Worm (Caenorhabditis elegans) whole organism, L1 larva: ENCODE results near the gene col-168.
A peak's percentile ranks its signal among the peaks of the same experiment; 100 is the strongest.

Experiments
- C04F5.9 ChIP-seq: sonication (generic microtip); optimal IDR thresholded peaks from 2 replicates; lab custom pipeline; 2016; ENCODE audit warnings: missing genetic modification characterization, missing compliant biosample characterization
- C16A3.4 ChIP-seq: fragments of 150-350 bp; optimal IDR thresholded peaks from 2 replicates; lab custom pipeline; 2014; ENCODE audit warnings: missing biosample characterization, missing genetic modification characterization
- F16B12.6 ChIP-seq: fragments of 150-350 bp; optimal IDR thresholded peaks from 2 replicates; lab custom pipeline; 2014; ENCODE audit warnings: missing biosample characterization, missing genetic modification characterization
- aha-1 ChIP-seq: fragments of 150-350 bp; optimal IDR thresholded peaks from 2 replicates; lab custom pipeline; 2014; ENCODE audit warnings: missing biosample characterization, missing genetic modification characterization
- alr-1 ChIP-seq: fragments of 200-800 bp; sonication (Bioruptor generic); optimal IDR thresholded peaks from 2 replicates; lab custom pipeline; 2018; ENCODE audit warnings: borderline replicate concordance, mild to moderate bottlenecking, missing genetic modification characterization, missing compliant biosample characterization
- aly-2 ChIP-seq: fragments of 150-350 bp; optimal IDR thresholded peaks from 2 replicates; lab custom pipeline; 2014; ENCODE audit warnings: missing biosample characterization, missing genetic modification characterization
- ama-1 ChIP-seq: fragments of 150-350 bp; optimal IDR thresholded peaks from 2 replicates; lab custom pipeline; 2014
- blmp-1 ChIP-seq: fragments of 150-350 bp; optimal IDR thresholded peaks from 2 replicates; lab custom pipeline; 2014; ENCODE audit warnings: missing biosample characterization, missing genetic modification characterization
- ceh-90 ChIP-seq: sonication (generic microtip); optimal IDR thresholded peaks from 2 replicates; lab custom pipeline; 2016; ENCODE audit warnings: missing genetic modification characterization, missing compliant biosample characterization
- efl-1 ChIP-seq, 4 experiments: fragments of 150-350 bp; optimal IDR thresholded peaks in 3 of 4; peaks in 1 of 4; 1 replicate in 1 of 4; 2 replicates in 3 of 4; lab custom pipeline; 2014; ENCODE audit warnings: missing biosample characterization in 2 of 4, missing genetic modification characterization in 2 of 4, missing genetic modification reagents in 2 of 4
- egl-27 ChIP-seq, 2 experiments: fragments of 150-350 bp in 1 of 2; sonication (generic microtip); optimal IDR thresholded peaks; 3 replicates each; lab custom pipeline; 2017 to 2018; ENCODE audit warnings: missing biosample characterization in 2 of 2, missing genetic modification characterization in 2 of 2, missing genetic modification reagents in 2 of 2
- elt-2 ChIP-seq: sonication (generic microtip); optimal IDR thresholded peaks from 2 replicates; lab custom pipeline; 2016; ENCODE audit warnings: missing genetic modification characterization, mild to moderate bottlenecking, inconsistent platforms, missing compliant biosample characterization, missing genetic modification reagents
- elt-3 ChIP-seq, 6 experiments: fragments of 150-350 bp in 1 of 6; sonication (generic microtip); optimal IDR thresholded peaks; 2 replicates each; lab custom pipeline; 2017 to 2018; ENCODE audit warnings: missing biosample characterization in 6 of 6, missing genetic modification characterization in 6 of 6, inconsistent platforms in 1 of 6
- ets-5 ChIP-seq: fragments of 200-800 bp; sonication (Bioruptor generic); IDR thresholded peaks from 2 replicates; pipeline ENCODE4 v1.3.6; 2022; ENCODE audit warnings: missing genetic modification characterization, missing compliant biosample characterization
- fkh-10 ChIP-seq: sonication (generic microtip); optimal IDR thresholded peaks from 2 replicates; lab custom pipeline; 2017; ENCODE audit warnings: missing biosample characterization, missing genetic modification reagents, missing genetic modification characterization
- fkh-4 ChIP-seq: sonication (generic microtip); optimal IDR thresholded peaks from 2 replicates; lab custom pipeline; 2016; ENCODE audit warnings: missing compliant biosample characterization, missing genetic modification characterization, borderline replicate concordance
- grh-1 ChIP-seq: fragments of 200-800 bp; sonication (Bioruptor generic); IDR thresholded peaks from 2 replicates; pipeline ENCODE4 v1.3.6; 2022; ENCODE audit warnings: missing genetic modification reagents, missing genetic modification characterization, missing compliant biosample characterization
- irx-1 ChIP-seq: sonication (generic microtip); optimal IDR thresholded peaks from 2 replicates; lab custom pipeline; 2016; ENCODE audit warnings: missing genetic modification characterization, missing compliant biosample characterization
- isw-1 ChIP-seq: fragments of 200-800 bp; sonication (Bioruptor generic); IDR thresholded peaks from 2 replicates; pipeline ENCODE4 v1.3.6; 2022; ENCODE audit warnings: missing genetic modification characterization, missing compliant biosample characterization
- lin-13 ChIP-seq: fragments of 150-350 bp; optimal IDR thresholded peaks from 2 replicates; lab custom pipeline; 2014; ENCODE audit warnings: missing biosample characterization, missing genetic modification reagents, missing genetic modification characterization
- lin-14 ChIP-seq: fragments of 200-800 bp; sonication (Bioruptor generic); optimal IDR thresholded peaks from 2 replicates; lab custom pipeline; 2018; ENCODE audit warnings: mild to moderate bottlenecking, missing genetic modification characterization, moderate library complexity, missing compliant biosample characterization
- lin-15B ChIP-seq: fragments of 150-350 bp; sonication (generic microtip); optimal IDR thresholded peaks from 3 replicates; lab custom pipeline; 2014; ENCODE audit warnings: missing biosample characterization, missing genetic modification characterization
- mab-9 ChIP-seq: fragments of 200-800 bp; sonication (Bioruptor generic); IDR thresholded peaks from 2 replicates; pipeline ENCODE4 v1.3.6; 2022; ENCODE audit warnings: missing genetic modification reagents, missing genetic modification characterization, missing compliant biosample characterization
- mep-1 ChIP-seq: fragments of 150-350 bp; optimal IDR thresholded peaks from 2 replicates; lab custom pipeline; 2014; ENCODE audit warnings: missing biosample characterization, missing genetic modification characterization
- nhr-12 ChIP-seq: sonication (generic microtip); optimal IDR thresholded peaks from 2 replicates; lab custom pipeline; 2017; ENCODE audit warnings: missing biosample characterization, missing genetic modification characterization
- nhr-19 ChIP-seq: fragments of 200-800 bp; sonication (Bioruptor generic); conservative IDR thresholded peaks from 2 replicates; pipeline ENCODE4 v1.3.6; 2022; ENCODE audit warnings: missing genetic modification characterization, missing compliant biosample characterization
- nhr-20 ChIP-seq: sonication (generic microtip); optimal IDR thresholded peaks from 2 replicates; lab custom pipeline; 2016; ENCODE audit warnings: mild to moderate bottlenecking, missing genetic modification characterization, missing compliant biosample characterization
- nhr-237 ChIP-seq: fragments of 150-350 bp; optimal IDR thresholded peaks from 2 replicates; lab custom pipeline; 2014; ENCODE audit warnings: missing biosample characterization, missing genetic modification characterization
- nhr-47 ChIP-seq: sonication (generic microtip); optimal IDR thresholded peaks from 2 replicates; lab custom pipeline; 2016; ENCODE audit warnings: mild to moderate bottlenecking, missing genetic modification characterization, moderate library complexity, missing compliant biosample characterization
- nhr-71 ChIP-seq: sonication (generic microtip); optimal IDR thresholded peaks from 2 replicates; lab custom pipeline; 2016; ENCODE audit warnings: mild to moderate bottlenecking, missing genetic modification characterization, moderate library complexity, missing compliant biosample characterization
- nhr-76 ChIP-seq: sonication (generic microtip); optimal IDR thresholded peaks from 2 replicates; lab custom pipeline; 2017; ENCODE audit warnings: missing biosample characterization, missing genetic modification characterization
- nhr-77 ChIP-seq: fragments of 150-350 bp; optimal IDR thresholded peaks from 2 replicates; lab custom pipeline; 2014; ENCODE audit warnings: missing biosample characterization, missing genetic modification characterization
- nhr-84 ChIP-seq: sonication (generic microtip); optimal IDR thresholded peaks from 2 replicates; lab custom pipeline; 2017; ENCODE audit warnings: missing biosample characterization, missing genetic modification characterization
- nhr-85 ChIP-seq: sonication (generic microtip); peaks from one replicate; lab custom pipeline; 2016; ENCODE audit warnings: missing genetic modification characterization, inconsistent platforms, missing compliant biosample characterization
- nhr-90 ChIP-seq: sonication (generic microtip); optimal IDR thresholded peaks from 2 replicates; lab custom pipeline; 2016; ENCODE audit warnings: mild to moderate bottlenecking, missing genetic modification characterization, missing compliant biosample characterization; ENCODE audit not compliant: poor library complexity
- pax-3 ChIP-seq: fragments of 200-800 bp; sonication (Bioruptor generic); optimal IDR thresholded peaks from 2 replicates; lab custom pipeline; 2018; ENCODE audit warnings: mild to moderate bottlenecking, missing genetic modification characterization, moderate library complexity, missing compliant biosample characterization
- pqm-1 ChIP-seq: sonication (generic microtip); optimal IDR thresholded peaks from 3 replicates; lab custom pipeline; 2017; ENCODE audit warnings: missing biosample characterization, missing genetic modification characterization
- rnt-1 ChIP-seq: sonication (generic microtip); optimal IDR thresholded peaks from 2 replicates; lab custom pipeline; 2016; ENCODE audit warnings: mild to moderate bottlenecking, missing genetic modification characterization, moderate library complexity, missing compliant biosample characterization
- snpc-4 ChIP-seq: fragments of 150-350 bp; optimal IDR thresholded peaks from 2 replicates; lab custom pipeline; 2014; ENCODE audit warnings: missing biosample characterization, missing genetic modification characterization
- snu-23 ChIP-seq: sonication (generic microtip); optimal IDR thresholded peaks from 2 replicates; lab custom pipeline; 2016; ENCODE audit warnings: missing genetic modification characterization, missing compliant biosample characterization
- sox-4 ChIP-seq: sonication (generic microtip); optimal IDR thresholded peaks from 2 replicates; lab custom pipeline; 2016; ENCODE audit warnings: missing genetic modification characterization, missing compliant biosample characterization
- sptf-1 ChIP-seq: fragments of 150-350 bp; optimal IDR thresholded peaks from 2 replicates; lab custom pipeline; 2014; ENCODE audit warnings: missing biosample characterization, missing genetic modification characterization
- tbx-2 ChIP-seq: sonication (generic microtip); optimal IDR thresholded peaks from 2 replicates; lab custom pipeline; 2016; ENCODE audit warnings: missing genetic modification characterization, missing compliant biosample characterization
- tlp-1 ChIP-seq: fragments of 150-350 bp; optimal IDR thresholded peaks from 2 replicates; lab custom pipeline; 2014; ENCODE audit warnings: missing biosample characterization, missing genetic modification characterization
- unc-130 ChIP-seq: fragments of 150-350 bp; optimal IDR thresholded peaks from 2 replicates; lab custom pipeline; 2017; ENCODE audit warnings: missing biosample characterization, missing genetic modification characterization, inconsistent platforms
- unc-30 ChIP-seq: sonication (generic microtip); optimal IDR thresholded peaks from 2 replicates; lab custom pipeline; 2017; ENCODE audit warnings: missing biosample characterization, missing genetic modification characterization
- unc-62 ChIP-seq: fragments of 150-350 bp; optimal IDR thresholded peaks from 2 replicates; lab custom pipeline; 2014; ENCODE audit warnings: missing biosample characterization, missing genetic modification reagents, missing genetic modification characterization
- unc-86 ChIP-seq: sonication (generic microtip); optimal IDR thresholded peaks from 2 replicates; lab custom pipeline; 2016; ENCODE audit warnings: missing genetic modification characterization, missing compliant biosample characterization
- xbp-1 ChIP-seq: sonication (generic microtip); optimal IDR thresholded peaks from 2 replicates; lab custom pipeline; 2016; ENCODE audit warnings: missing genetic modification characterization, missing compliant biosample characterization
- ztf-11 ChIP-seq, 2 experiments: sonication (generic microtip); optimal IDR thresholded peaks; 2 replicates each; lab custom pipeline; 2016 to 2017; ENCODE audit warnings: missing genetic modification characterization in 2 of 2, missing biosample characterization in 1 of 2, missing compliant biosample characterization in 1 of 2

col-168 gene

DNA sequence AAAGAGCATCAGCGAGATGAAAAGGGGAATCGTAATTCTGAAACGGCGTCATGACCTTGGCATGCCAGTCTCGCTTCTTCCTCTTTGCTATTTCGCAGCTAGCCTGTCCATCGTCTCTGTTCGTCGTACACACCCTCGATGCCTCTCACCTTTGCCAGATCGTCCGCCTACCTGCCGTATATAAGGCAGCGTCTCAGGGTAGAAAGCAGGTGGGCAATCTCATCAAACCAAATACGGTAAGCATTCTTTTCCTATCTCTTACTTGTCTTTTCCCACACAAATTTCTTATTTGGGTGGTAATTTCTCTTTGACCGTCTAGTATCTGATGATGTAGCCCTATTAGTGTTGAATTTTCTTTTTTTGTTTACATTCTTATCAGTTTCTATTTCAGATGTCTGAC, 46.6 kb upstream of the col-168 start, which contains the start of gene col-166 (continued):
- peak; percentile 52 for TF ChIP-seq nhr-47 (tag; lab: Kevin White, UChicago)
- no peak for TF ChIP-seq xbp-1
- TF ChIP-seq nhr-71 (tag; lab: Kevin White, UChicago) = peak; percentile 56
- TF ChIP-seq pax-3 (tag; lab: Kevin White, UChicago) = no peak
- TF ChIP-seq lin-14 (GFP tag; lab: Kevin White, UChicago) = peak; percentile 72
- TF ChIP-seq blmp-1 (tag; lab: Kevin White, UChicago) = peak; percentile 30
- TF ChIP-seq sox-4 (tag; lab: Kevin White, UChicago) = no peak
- TF ChIP-seq nhr-19 = peak; percentile 18; the same call in 1 of the 2 replicates
- TF ChIP-seq nhr-84 (tag; lab: Kevin White, UChicago) = no peak
- TF ChIP-seq mep-1 (tag; lab: Kevin White, UChicago) = peak; percentile 23
- TF ChIP-seq unc-130 = no peak
- peak; percentile 64 for TF ChIP-seq snu-23 (GFP tag; lab: Kevin White, UChicago)
- peak in 3 of 6 experiments; percentile 40 to 45 (median 42) for TF ChIP-seq elt-3 (tag; optimal IDR thresholded peaks at IDR 0.05; lab: Kevin White, UChicago)
- TF ChIP-seq grh-1 = 0 out of 2 replicates have a peak, but pooled peaks have one; percentile 21
- TF ChIP-seq mab-9 (GFP tag; lab: Robert Waterston, UW) = no peak
- no peak for TF ChIP-seq efl-1 (optimal IDR thresholded peaks at IDR 0.05; lab: Kevin White, UChicago)
- TF ChIP-seq efl-1 (GFP tag; optimal IDR thresholded peaks at IDR 0.05 in 1 of 2; lab: Kevin White, UChicago) = no peak

DNA sequence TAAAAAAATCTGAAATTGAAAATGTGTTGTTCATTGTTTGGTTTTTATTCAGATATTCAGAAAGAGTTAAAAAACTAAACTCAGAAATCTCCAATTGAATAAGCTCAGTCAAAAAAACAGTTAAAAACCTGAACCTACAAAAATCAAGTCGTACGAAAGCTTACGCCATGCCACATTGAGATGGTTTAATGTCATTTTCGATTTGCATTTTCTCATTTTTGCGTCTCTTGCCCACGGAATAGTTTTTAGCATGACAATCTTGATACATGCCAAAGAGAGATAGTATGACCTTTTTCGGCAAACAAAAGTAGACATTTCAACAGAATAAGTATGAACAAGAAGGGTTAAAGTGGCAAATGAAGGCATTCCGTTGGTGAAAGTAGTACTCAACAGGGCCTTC, 45.2 kb upstream of the col-168 start:
- TF ChIP-seq grh-1 = no peak
- no peak for TF ChIP-seq alr-1 (tag; lab: Kevin White, UChicago)
- no peak for TF ChIP-seq rnt-1 (tag; lab: Kevin White, UChicago)
- peak; percentile 3 for TF ChIP-seq blmp-1 (tag; lab: Kevin White, UChicago)
- no peak for TF ChIP-seq unc-30
- TF ChIP-seq nhr-20 (tag; lab: Kevin White, UChicago) = no peak
- no peak for TF ChIP-seq pqm-1
- no peak for TF ChIP-seq unc-62 (GFP tag; lab: Kevin White, UChicago)
- peak; percentile 13 for TF ChIP-seq nhr-71 (tag; lab: Kevin White, UChicago)
- TF ChIP-seq C16A3.4 = no peak
- TF ChIP-seq egl-27 (tag; optimal IDR thresholded peaks at IDR 0.05; lab: Kevin White, UChicago) = no peak
- TF ChIP-seq ets-5 (GFP tag; lab: Robert Waterston, UW) = no peak
- no peak for TF ChIP-seq irx-1 (tag; lab: Kevin White, UChicago)
- TF ChIP-seq C04F5.9 (tag; lab: Kevin White, UChicago) = no peak
- TF ChIP-seq aly-2 (tag; lab: Kevin White, UChicago) = peak; percentile 56
- no peak for TF ChIP-seq lin-15B (tag; lab: Kevin White, UChicago)
- peak; percentile 28 for TF ChIP-seq lin-14 (GFP tag; lab: Kevin White, UChicago)
- no peak for TF ChIP-seq snpc-4 (tag; lab: Kevin White, UChicago)
- no peak for TF ChIP-seq efl-1 (optimal IDR thresholded peaks at IDR 0.05; lab: Kevin White, UChicago)
- TF ChIP-seq efl-1 (GFP tag; optimal IDR thresholded peaks at IDR 0.05 in 1 of 2; lab: Kevin White, UChicago) = no peak
- TF ChIP-seq ztf-11 (tag; optimal IDR thresholded peaks at IDR 0.05; lab: Kevin White, UChicago) = no peak
- no peak for TF ChIP-seq ceh-90
- no peak for TF ChIP-seq lin-13 (GFP tag; lab: Kevin White, UChicago)
- TF ChIP-seq nhr-19 = 0 out of 2 replicates have a peak, but pooled peaks have one; percentile 17
- TF ChIP-seq nhr-12 (tag; lab: Kevin White, UChicago) = no peak
- TF ChIP-seq sptf-1 (tag; lab: Kevin White, UChicago) = no peak
- TF ChIP-seq nhr-90 (tag; lab: Kevin White, UChicago) = peak; percentile 29
- TF ChIP-seq sox-4 (tag; lab: Kevin White, UChicago) = no peak
- TF ChIP-seq elt-2 (tag; lab: Kevin White, UChicago) = no peak
- TF ChIP-seq nhr-237 (tag; lab: Kevin White, UChicago) = no peak
- TF ChIP-seq F16B12.6 (tag; lab: Kevin White, UChicago) = no peak
- TF ChIP-seq nhr-77 (tag; lab: Kevin White, UChicago) = no peak
- TF ChIP-seq nhr-85 (tag; lab: Kevin White, UChicago) = peak; percentile 77
- TF ChIP-seq unc-86 (tag; lab: Kevin White, UChicago) = no peak
- no peak for TF ChIP-seq aha-1 (tag; lab: Kevin White, UChicago)
- no peak for TF ChIP-seq nhr-76 (tag; lab: Kevin White, UChicago)
- no peak for TF ChIP-seq isw-1 (GFP tag; lab: Robert Waterston, UW)
- TF ChIP-seq fkh-4 (tag; lab: Kevin White, UChicago) = no peak
- peak; percentile 79 for TF ChIP-seq ama-1 (lab: Kevin White, UChicago)
- no peak for TF ChIP-seq pax-3 (tag; lab: Kevin White, UChicago)
- no peak for TF ChIP-seq fkh-10 (GFP tag; lab: Kevin White, UChicago)
- TF ChIP-seq tlp-1 = no peak
- peak in 1 of 6 experiments; percentile 53 for TF ChIP-seq elt-3 (tag; optimal IDR thresholded peaks at IDR 0.05; lab: Kevin White, UChicago)
- TF ChIP-seq tbx-2 = no peak
- no peak for TF ChIP-seq snu-23 (GFP tag; lab: Kevin White, UChicago)
